Fruit fly (Drosophila melanogaster) Kc167 (cell line): Measurements from ENCODE around the gene CG13833.
A peak's percentile ranks its signal among the peaks of the same experiment; 100 is the strongest.

Source experiments
- Myc ChIP-seq: fragments of >200 bp; optimal IDR thresholded peaks from 2 replicates; lab custom pipeline; 2017; ENCODE audit warnings: missing external identifiers
- Sin3A ChIP-seq: fragments of >200 bp; optimal IDR thresholded peaks from 2 replicates; lab custom pipeline; 2018; ENCODE audit warnings: missing external identifiers
- h ChIP-seq: fragments of >200 bp; optimal IDR thresholded peaks from 3 replicates; lab custom pipeline; 2018; ENCODE audit warnings: missing external identifiers
- insv ChIP-seq: fragments of >200 bp; optimal IDR thresholded peaks from 3 replicates; lab custom pipeline; 2018; ENCODE audit warnings: missing external identifiers
- psq ChIP-seq: fragments of >200 bp; optimal IDR thresholded peaks from 2 replicates; lab custom pipeline; 2017; ENCODE audit warnings: missing external identifiers
- ttk ChIP-seq: sonication (Bioruptor generic); optimal IDR thresholded peaks from 2 replicates; lab custom pipeline; 2017; ENCODE audit warnings: missing external identifiers

The CG13833 gene

DNA sequence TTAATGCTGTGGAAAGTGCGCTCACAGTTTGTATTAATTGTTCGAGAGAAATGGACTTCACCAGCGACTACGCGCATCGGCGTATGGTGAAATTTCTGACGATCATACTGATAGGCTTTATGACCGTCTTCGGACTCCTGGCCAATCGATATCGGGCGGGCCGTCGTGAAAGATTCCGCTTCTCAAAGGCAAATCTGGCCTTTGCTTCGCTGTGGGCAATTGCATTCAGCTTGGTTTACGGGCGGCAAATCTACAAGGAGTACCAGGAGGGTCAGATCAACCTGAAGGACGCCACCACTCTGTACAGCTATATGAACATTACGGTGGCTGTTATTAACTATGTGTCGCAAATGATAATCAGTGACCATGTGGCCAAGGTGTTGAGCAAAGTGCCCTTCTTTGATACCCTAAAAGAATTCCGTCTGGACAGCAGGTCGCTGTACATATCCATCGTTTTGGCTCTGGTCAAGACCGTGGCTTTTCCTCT, 16.3 kb upstream of the CG13833 start, which contains the start of gene Gr94a:
Gr94a (plus strand) TSS at position 51 of the 487 bp plus-strand sequence.
- TF ChIP-seq Sin3A (no peak), ttk (peak; percentile 97), insv (lab: Kevin White, UChicago) (no peak), h (no peak), Myc (lab: Kevin White, UChicago) (no peak)

dm6 chr3R:23048690-23049118, 13.3 kb upstream of the CG13833 start:
- no peak for TF ChIP-seq ttk
- no peak for TF ChIP-seq Sin3A
- TF ChIP-seq psq (lab: Kevin White, UChicago): no peak
- no peak for TF ChIP-seq insv (lab: Kevin White, UChicago)
- no peak for TF ChIP-seq h
- no peak for TF ChIP-seq Myc (lab: Kevin White, UChicago)

DNA sequence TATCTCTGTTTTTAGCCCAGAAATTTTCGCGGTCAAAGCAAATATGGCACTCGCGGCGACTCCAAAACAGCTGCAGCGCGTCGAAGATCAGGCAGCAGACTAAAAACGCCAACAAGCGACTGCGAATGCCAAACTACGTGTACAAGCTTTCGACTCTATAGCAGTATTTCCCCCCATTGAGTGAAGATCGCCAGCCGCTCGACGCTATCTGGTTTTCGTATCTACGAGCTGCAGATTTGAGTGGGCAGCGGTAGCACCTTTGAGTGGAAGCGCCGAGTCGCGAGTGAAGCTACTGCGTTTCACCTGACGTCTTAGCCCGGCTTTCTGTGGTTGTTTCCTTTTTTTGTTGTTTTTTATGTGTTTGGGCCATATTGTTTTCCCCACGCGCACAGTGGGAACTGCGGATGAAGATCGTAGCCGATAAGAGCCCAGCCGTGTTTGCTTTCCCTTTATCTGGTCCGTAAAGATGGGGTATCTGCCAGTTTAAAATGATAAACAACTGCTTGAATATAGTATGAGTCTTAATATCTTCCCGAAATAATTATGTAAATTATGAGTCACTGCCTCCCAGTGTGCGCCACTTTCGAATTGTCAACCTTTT, 12.8 kb upstream of the CG13833 start, which contains the start of gene CG17121:
CG17121 (minus strand) TSS at position 126 of the 601 bp plus-strand sequence.
- TF ChIP-seq psq (lab: Kevin White, UChicago) (no peak), Sin3A (no peak)

DNA sequence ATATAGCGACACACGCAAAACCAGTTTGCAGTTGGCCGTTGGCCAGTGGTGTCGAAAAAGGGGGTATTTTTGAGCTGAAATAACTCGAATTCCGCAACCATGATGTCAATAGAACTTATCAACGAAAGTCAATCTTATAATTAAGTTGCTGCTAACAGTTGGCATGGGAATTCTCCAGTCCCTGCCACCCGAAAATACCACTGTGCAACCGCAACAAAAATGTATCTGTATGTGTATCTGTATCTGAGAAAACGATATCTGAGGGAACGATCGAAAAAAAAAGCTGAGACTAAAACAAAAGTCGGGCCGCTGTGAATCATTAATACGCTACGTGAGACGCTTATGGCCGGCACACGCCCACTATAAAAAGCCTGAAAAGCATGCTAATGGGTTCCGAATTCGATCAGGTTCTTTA, 11.2 kb upstream of the CG13833 start:
- no peak for TF ChIP-seq ttk
- TF ChIP-seq insv (lab: Kevin White, UChicago): no peak
- TF ChIP-seq Myc (lab: Kevin White, UChicago): no peak

dm6 chr3R:23043690-23044089, 8.3 kb upstream of the CG13833 start, which contains the start of gene CG13837:
TSS of gene CG13837 (plus strand) at chr3R:23043990.
- no peak for TF ChIP-seq h
- TF ChIP-seq ttk: no peak
- no peak for TF ChIP-seq psq (lab: Kevin White, UChicago)
- TF ChIP-seq insv (lab: Kevin White, UChicago): no peak
- no peak for TF ChIP-seq Myc (lab: Kevin White, UChicago)
- TF ChIP-seq Sin3A: no peak

DNA sequence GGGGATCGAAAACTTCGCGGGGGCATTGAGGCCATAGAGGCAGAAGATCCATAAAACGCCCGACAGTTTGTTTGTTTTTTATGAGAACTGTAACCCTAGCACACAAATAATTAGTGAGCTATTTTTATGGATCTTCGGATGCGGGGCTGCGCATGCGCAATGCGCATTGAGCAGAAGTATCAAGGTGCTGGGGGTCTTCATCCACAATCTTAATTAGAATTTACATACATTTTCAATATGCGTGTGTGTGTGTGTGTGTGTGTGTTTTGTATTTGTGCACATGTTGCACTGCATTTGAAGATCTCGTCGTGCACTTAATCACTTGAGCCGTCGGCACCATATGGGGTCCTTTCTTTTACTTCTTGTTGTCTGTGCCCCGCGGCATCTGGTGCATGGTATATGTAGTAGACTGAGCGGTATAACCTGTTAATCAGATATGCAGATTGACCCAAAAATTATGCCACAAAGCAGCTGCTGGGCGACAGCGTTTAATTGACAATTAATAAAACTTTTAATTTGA, 7.4 kb upstream of the CG13833 start:
- TF ChIP-seq ttk (no peak), psq (lab: Kevin White, UChicago) (no peak), insv (lab: Kevin White, UChicago) (no peak), Sin3A (no peak), h (no peak)

DNA sequence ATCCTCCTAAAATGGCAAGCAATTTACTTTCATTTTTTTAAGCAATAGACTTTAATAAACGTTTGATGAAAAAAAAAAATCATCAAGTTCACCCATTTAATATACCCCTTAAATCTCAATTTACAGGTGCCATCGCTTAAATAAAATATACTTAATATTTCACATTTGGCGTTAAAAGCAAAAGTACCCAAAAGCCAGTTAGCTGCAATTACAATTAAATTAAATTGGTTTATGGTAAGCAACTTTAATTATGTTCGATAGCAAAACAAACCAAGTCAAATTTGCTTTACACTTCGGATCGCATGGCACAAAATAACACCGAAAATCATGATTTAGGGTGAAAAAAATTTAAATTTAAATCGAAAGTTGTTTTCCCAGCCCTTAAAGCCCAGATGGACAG, 6.6 kb upstream of the CG13833 start, which contains the start of gene CG13838:
CG13838 (plus strand) TSS at position 301 of the 400 bp plus-strand sequence.
- TF ChIP-seq Myc (lab: Kevin White, UChicago) (no peak), Sin3A (no peak), psq (lab: Kevin White, UChicago) (no peak), h (no peak), insv (lab: Kevin White, UChicago) (no peak), ttk (no peak)

dm6 chr3R:23038062-23038461, 2.7 kb upstream of the CG13833 start:
- TF ChIP-seq psq (lab: Kevin White, UChicago) (no peak), Sin3A (no peak), ttk (no peak), insv (lab: Kevin White, UChicago) (no peak), h (no peak), Myc (lab: Kevin White, UChicago) (no peak)

dm6 chr3R:23036321-23036720, 958 bp upstream of the CG13833 start:
- TF ChIP-seq h: no peak
- no peak for TF ChIP-seq Myc (lab: Kevin White, UChicago)

dm6 chr3R:23030900-23031299, 4.5 kb downstream of the CG13833 start:
- TF ChIP-seq ttk: no peak
- TF ChIP-seq Myc (lab: Kevin White, UChicago): no peak
- no peak for TF ChIP-seq h
- TF ChIP-seq Sin3A: no peak
- TF ChIP-seq insv (lab: Kevin White, UChicago): no peak
- TF ChIP-seq psq (lab: Kevin White, UChicago): no peak

DNA sequence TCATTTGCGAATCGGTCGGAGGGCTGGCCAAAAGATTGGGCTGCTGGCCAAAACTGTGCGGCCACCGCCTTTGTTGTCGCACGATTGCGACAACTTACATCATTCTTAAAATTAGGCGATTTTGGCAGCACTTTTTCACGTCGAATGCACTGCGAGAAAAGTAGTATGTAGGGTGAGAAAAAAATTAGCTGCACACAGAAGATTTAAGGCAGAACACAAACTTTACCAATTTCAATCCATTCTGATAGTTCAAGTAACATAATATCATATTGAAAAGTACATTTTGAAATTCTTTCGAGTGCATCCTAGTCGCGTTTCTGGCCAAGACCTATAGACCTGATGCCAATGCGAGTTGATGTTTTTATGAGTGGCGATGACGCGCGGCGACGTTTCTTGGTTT, 6.9 kb downstream of the CG13833 start:
- TF ChIP-seq insv (lab: Kevin White, UChicago) (no peak), ttk (no peak), psq (lab: Kevin White, UChicago) (no peak), Myc (lab: Kevin White, UChicago) (no peak), h (no peak), Sin3A (no peak)

DNA sequence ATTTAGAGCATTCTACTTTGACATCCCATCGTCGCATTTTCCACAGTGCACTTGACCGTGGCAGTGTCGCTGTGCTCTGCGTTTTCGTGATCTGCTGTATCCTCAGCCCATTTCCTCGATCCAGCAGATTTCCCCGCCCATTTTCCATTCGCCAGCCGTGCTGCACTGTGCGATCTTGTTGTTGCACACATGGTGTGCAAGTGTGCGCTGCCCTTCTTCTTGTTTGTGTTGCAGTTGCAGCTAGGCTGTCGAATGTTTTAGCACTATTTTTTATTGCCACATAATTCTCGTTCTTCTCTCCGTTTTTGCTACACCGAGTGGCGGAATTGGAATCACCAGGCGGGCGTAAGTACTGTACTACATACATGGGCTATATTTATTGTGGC, 7.9 kb downstream of the CG13833 start:
- no peak for TF ChIP-seq psq (lab: Kevin White, UChicago)

DNA sequence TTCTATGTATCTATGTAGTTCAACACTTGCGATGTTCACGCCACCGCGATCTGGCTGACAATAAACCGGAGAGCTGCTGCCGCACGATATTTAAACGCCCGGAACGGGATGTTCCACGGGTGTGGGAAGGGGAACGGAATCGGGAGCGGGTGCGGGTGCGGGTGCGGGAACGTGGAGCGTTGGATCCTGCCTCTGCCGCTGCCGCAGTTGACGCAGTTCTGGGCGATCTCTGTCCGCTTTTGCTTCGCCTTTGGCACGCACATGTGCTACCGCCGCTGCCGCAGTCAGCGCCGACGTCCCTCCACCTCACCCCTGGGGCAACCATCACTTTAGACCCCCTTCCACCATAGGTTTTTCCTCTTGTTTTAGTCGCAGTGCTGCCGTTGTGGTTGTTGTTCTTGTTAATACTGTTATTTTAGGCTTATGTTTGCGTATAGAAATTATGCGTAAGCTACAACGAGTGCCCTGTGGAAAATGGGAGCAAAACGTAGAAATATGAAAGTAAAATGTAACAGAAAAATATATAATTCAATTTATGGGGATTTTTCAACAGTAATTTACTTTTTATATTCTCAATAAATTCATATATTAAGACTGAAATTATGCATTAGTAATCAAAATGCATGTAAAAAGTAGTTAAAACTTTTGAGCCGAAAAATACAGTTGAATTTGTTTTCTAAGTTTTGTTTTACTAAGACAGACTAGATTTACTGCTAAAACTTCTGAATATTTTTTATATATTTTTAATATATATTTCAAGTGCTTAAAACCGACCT, 8.5 kb downstream of the CG13833 start, which contains the start of gene lmd:
lmd (minus strand) TSS at position 62 of the 776 bp plus-strand sequence.
- no peak for TF ChIP-seq Myc (lab: Kevin White, UChicago)
